Worm (Caenorhabditis elegans) whole organism, young adult: Measurements from ENCODE around the gene Y73F8A.13.

Experiments
- B0019.2 ChIP-seq: fragments of 200-800 bp; sonication (Bioruptor generic); conservative IDR thresholded peaks from 2 replicates; pipeline ENCODE4 v1.3.6; 2022; ENCODE audit warnings: missing genetic modification reagents, missing genetic modification characterization, missing compliant biosample characterization
- D2030.7 ChIP-seq: fragments of 200-800 bp; sonication (Bioruptor generic); IDR thresholded peaks from 2 replicates; pipeline ENCODE4 v1.3.6; 2022; ENCODE audit warnings: missing genetic modification reagents, missing genetic modification characterization, missing compliant biosample characterization
- F37B4.10 ChIP-seq: fragments of 200-800 bp; sonication (Bioruptor generic); IDR thresholded peaks from 2 replicates; pipeline ENCODE4 v1.3.6; 2022; ENCODE audit warnings: missing genetic modification characterization, missing compliant biosample characterization
- F39B2.1 ChIP-seq: fragments of 200-800 bp; sonication (Bioruptor generic); IDR thresholded peaks from 2 replicates; pipeline ENCODE4 v1.3.6; 2022; ENCODE audit warnings: missing genetic modification reagents, missing genetic modification characterization, missing compliant biosample characterization
- F52B5.7 ChIP-seq: sonication (generic microtip); optimal IDR thresholded peaks from 2 replicates; lab custom pipeline; 2016; ENCODE audit warnings: mild to moderate bottlenecking, missing genetic modification characterization, missing compliant biosample characterization
- F57A8.1 ChIP-seq: fragments of 200-800 bp; sonication (Bioruptor generic); optimal IDR thresholded peaks from 2 replicates; lab custom pipeline; 2018; ENCODE audit warnings: mild to moderate bottlenecking, missing genetic modification characterization, moderate library complexity, missing compliant biosample characterization
- K11D2.4 ChIP-seq: fragments of 200-800 bp; sonication (Bioruptor generic); IDR thresholded peaks from 2 replicates; pipeline ENCODE4 v1.3.6; 2022; ENCODE audit warnings: missing genetic modification reagents, missing genetic modification characterization, missing compliant biosample characterization
- T26A5.8 ChIP-seq: sonication (generic microtip); optimal IDR thresholded peaks from 2 replicates; lab custom pipeline; 2016; ENCODE audit warnings: missing genetic modification characterization, missing compliant biosample characterization
- Y53F4B.3 ChIP-seq: fragments of 200-800 bp; sonication (Bioruptor generic); IDR thresholded peaks from 2 replicates; pipeline ENCODE4 v1.3.6; 2022; ENCODE audit warnings: missing genetic modification reagents, missing genetic modification characterization, missing compliant biosample characterization
- Y67H2A.10 ChIP-seq: fragments of 200-800 bp; sonication (Bioruptor generic); conservative IDR thresholded peaks from 2 replicates; pipeline ENCODE4 v1.3.6; 2022; ENCODE audit warnings: missing genetic modification reagents, missing genetic modification characterization, missing compliant biosample characterization
- Y79H2A.3 ChIP-seq: fragments of 200-800 bp; sonication (Bioruptor generic); conservative IDR thresholded peaks from 2 replicates; pipeline ENCODE4 v1.3.6; 2022; ENCODE audit warnings: missing genetic modification reagents, missing genetic modification characterization, missing compliant biosample characterization
- atf-7 ChIP-seq: sonication (generic microtip); optimal IDR thresholded peaks from 2 replicates; lab custom pipeline; 2017; ENCODE audit warnings: mild to moderate bottlenecking, missing genetic modification characterization, missing compliant biosample characterization
- attf-5 ChIP-seq: fragments of 200-800 bp; sonication (Bioruptor generic); optimal IDR thresholded peaks from 2 replicates; lab custom pipeline; 2018; ENCODE audit warnings: mild to moderate bottlenecking, missing genetic modification characterization, missing compliant biosample characterization
- attf-6 ChIP-seq: fragments of 200-800 bp; sonication (Bioruptor generic); IDR thresholded peaks from 2 replicates; pipeline ENCODE4 v1.3.6; 2022; ENCODE audit warnings: missing genetic modification reagents, missing genetic modification characterization, missing compliant biosample characterization
- bed-1 ChIP-seq: fragments of 200-800 bp; sonication (Bioruptor generic); IDR thresholded peaks from 2 replicates; pipeline ENCODE4 v1.3.6; 2022; ENCODE audit warnings: missing genetic modification reagents, missing genetic modification characterization, missing compliant biosample characterization
- ccch-3 ChIP-seq: fragments of 200-800 bp; sonication (Bioruptor generic); optimal IDR thresholded peaks from 2 replicates; lab custom pipeline; 2018; ENCODE audit warnings: mild to moderate bottlenecking, missing genetic modification characterization, missing compliant biosample characterization
- ceh-40 ChIP-seq: fragments of 200-800 bp; sonication (Bioruptor generic); IDR thresholded peaks from 2 replicates; pipeline ENCODE4 v1.3.6; 2022; ENCODE audit warnings: missing genetic modification characterization, missing compliant biosample characterization
- ceh-58 ChIP-seq: fragments of 200-800 bp; sonication (Bioruptor generic); IDR thresholded peaks from 2 replicates; pipeline ENCODE4 v1.3.6; 2022; ENCODE audit warnings: missing genetic modification characterization, missing compliant biosample characterization
- die-1 ChIP-seq: sonication (generic microtip); optimal IDR thresholded peaks from 2 replicates; lab custom pipeline; 2016; ENCODE audit warnings: missing genotype, mild to moderate bottlenecking, missing genetic modification characterization, missing compliant biosample characterization
- efl-1 ChIP-seq: fragments of 150-350 bp; optimal IDR thresholded peaks from 2 replicates; lab custom pipeline; 2014; ENCODE audit warnings: missing biosample characterization, missing genetic modification reagents, missing genetic modification characterization
- egl-44 ChIP-seq: fragments of 200-800 bp; sonication (Bioruptor generic); IDR thresholded peaks from 2 replicates; pipeline ENCODE4 v1.3.6; 2022; ENCODE audit warnings: missing genetic modification reagents, missing genetic modification characterization, missing compliant biosample characterization
- ets-4 ChIP-seq: fragments of 200-800 bp; sonication (Bioruptor generic); optimal IDR thresholded peaks from 2 replicates; lab custom pipeline; 2018; ENCODE audit warnings: mild to moderate bottlenecking, missing genetic modification characterization, missing compliant biosample characterization
- hmg-1.2 ChIP-seq: fragments of 200-800 bp; sonication (Bioruptor generic); IDR thresholded peaks from 2 replicates; pipeline ENCODE4 v1.3.6; 2022; ENCODE audit warnings: missing genetic modification reagents, missing genetic modification characterization, missing compliant biosample characterization
- lag-1 ChIP-seq: fragments of 200-800 bp; sonication (Bioruptor generic); IDR thresholded peaks from 2 replicates; pipeline ENCODE4 v1.3.6; 2022; ENCODE audit warnings: missing genetic modification reagents, missing genetic modification characterization, missing compliant biosample characterization
- lin-26 ChIP-seq: fragments of 200-800 bp; sonication (Bioruptor generic); IDR thresholded peaks from 2 replicates; pipeline ENCODE4 v1.3.6; 2022; ENCODE audit warnings: missing genetic modification reagents, missing genetic modification characterization, missing compliant biosample characterization
- lin-35 ChIP-seq, 3 experiments: fragments of 150-350 bp in 2 of 3; sonication (generic microtip) in 1 of 3; optimal IDR thresholded peaks; 2 replicates each; lab custom pipeline; 2014 to 2018; ENCODE audit warnings: missing biosample characterization in 3 of 3, missing genetic modification characterization in 3 of 3, missing genetic modification reagents in 3 of 3
- lin-54 ChIP-seq: fragments of 200-800 bp; sonication (Bioruptor generic); optimal IDR thresholded peaks from 2 replicates; lab custom pipeline; 2018; ENCODE audit warnings: mild to moderate bottlenecking, missing genetic modification characterization, missing compliant biosample characterization
- lir-1 ChIP-seq: fragments of 200-800 bp; sonication (Bioruptor generic); conservative IDR thresholded peaks from 2 replicates; pipeline ENCODE4 v1.3.6; 2022; ENCODE audit warnings: missing genetic modification reagents, missing genetic modification characterization, missing compliant biosample characterization
- lsy-27 ChIP-seq: sonication (generic microtip); optimal IDR thresholded peaks from 2 replicates; lab custom pipeline; 2017; ENCODE audit warnings: missing genetic modification characterization, mild to moderate bottlenecking, missing compliant biosample characterization, antibody characterized with exemption, missing genotype, borderline replicate concordance; ENCODE audit not compliant: insufficient read depth
- mcd-1 ChIP-seq: fragments of 200-800 bp; sonication (Bioruptor generic); IDR thresholded peaks from 2 replicates; pipeline ENCODE4 v1.3.6; 2022; ENCODE audit warnings: missing genetic modification reagents, missing genetic modification characterization, missing compliant biosample characterization
- nfyb-1 ChIP-seq: fragments of 200-800 bp; sonication (Bioruptor generic); IDR thresholded peaks from 2 replicates; pipeline ENCODE4 v1.3.6; 2022; ENCODE audit warnings: missing genetic modification reagents, missing genetic modification characterization, missing compliant biosample characterization
- sea-2 ChIP-seq: fragments of 200-800 bp; sonication (Bioruptor generic); IDR thresholded peaks from 2 replicates; pipeline ENCODE4 v1.3.6; 2022; ENCODE audit warnings: missing genetic modification characterization, missing compliant biosample characterization
- snpc-3.4 ChIP-seq: sonication (generic microtip); optimal IDR thresholded peaks from 2 replicates; lab custom pipeline; 2017; ENCODE audit warnings: missing genetic modification characterization, mild to moderate bottlenecking, missing compliant biosample characterization, antibody characterized with exemption, moderate library complexity, missing genotype, missing genetic modification reagents
- snpc-4 ChIP-seq, 5 experiments: fragments of 150-350 bp in 1 of 5; sonication (generic microtip) in 4 of 5; optimal IDR thresholded peaks; 2 replicates each; lab custom pipeline; 2014 to 2018; ENCODE audit warnings: missing genetic modification characterization in 5 of 5, missing biosample characterization in 3 of 5, antibody characterized with exemption in 2 of 5, mild to moderate bottlenecking in 2 of 5, missing compliant biosample characterization in 2 of 5, missing genotype in 2 of 5, moderate library complexity in 2 of 5, missing genetic modification reagents in 1 of 5
- tbx-9 ChIP-seq: sonication (generic microtip); optimal IDR thresholded peaks from 2 replicates; lab custom pipeline; 2016; ENCODE audit warnings: borderline replicate concordance, missing genetic modification characterization, inconsistent platforms, missing compliant biosample characterization
- unc-62 ChIP-seq: fragments of 150-350 bp; optimal IDR thresholded peaks from 2 replicates; lab custom pipeline; 2014; ENCODE audit warnings: missing biosample characterization, missing genetic modification reagents, missing genetic modification characterization
- ztf-22 ChIP-seq: fragments of 200-800 bp; sonication (Bioruptor generic); optimal IDR thresholded peaks from 2 replicates; lab custom pipeline; 2018; ENCODE audit warnings: mild to moderate bottlenecking, missing genetic modification characterization, moderate library complexity, missing compliant biosample characterization
- ztf-3 ChIP-seq: fragments of 200-800 bp; sonication (Bioruptor generic); optimal IDR thresholded peaks from 2 replicates; lab custom pipeline; 2018; ENCODE audit warnings: mild to moderate bottlenecking, missing genetic modification characterization, missing compliant biosample characterization
- ztf-6 ChIP-seq: fragments of 200-800 bp; sonication (Bioruptor generic); IDR thresholded peaks from 2 replicates; pipeline ENCODE4 v1.3.6; 2022; ENCODE audit warnings: missing genetic modification reagents, missing genetic modification characterization, missing compliant biosample characterization

Gene Y73F8A.13

ce11 chrIV:15312008-15312407 lies at the start of gene Y73F8A.13:
Gene Y73F8A.13, plus strand, starts transcription at chrIV:15312247.
- TF ChIP-seq Y67H2A.10, result no peak
- TF ChIP-seq attf-5, result no peak
- TF ChIP-seq ztf-3, result no peak
- TF ChIP-seq F57A8.1 (GFP tag; lab: Kevin White, UChicago), result no peak
- peak; percentile 66; the same call in 1 of the 2 replicates for TF ChIP-seq hmg-1.2 (GFP tag; lab: Robert Waterston, UW)
- no peak for TF ChIP-seq sea-2 (GFP tag; lab: Robert Waterston, UW)
- no peak for TF ChIP-seq D2030.7 (GFP tag; lab: Robert Waterston, UW)
- TF ChIP-seq snpc-4 (GFP tag; optimal IDR thresholded peaks at IDR 0.05; lab: Kevin White, UChicago), result no peak
- peak in 2 of 4 experiments; percentile 45 to 60 for TF ChIP-seq snpc-4 (tag; optimal IDR thresholded peaks at IDR 0.05; lab: Kevin White, UChicago)
- TF ChIP-seq Y53F4B.3 (GFP tag; lab: Robert Waterston, UW), result no peak
- TF ChIP-seq snpc-3.4 (tag; lab: Kevin White, UChicago), result no peak
- TF ChIP-seq atf-7 (tag; lab: Kevin White, UChicago), result no peak
- TF ChIP-seq attf-6, result 0 out of 2 replicates have a peak, but pooled peaks have one; percentile 45

- TF ChIP-seq ztf-22 (GFP tag; lab: Kevin White, UChicago), result no peak
- no peak for TF ChIP-seq lin-26
- no peak for TF ChIP-seq ets-4 (GFP tag; lab: Kevin White, UChicago)
- no peak for TF ChIP-seq ceh-58 (GFP tag; lab: Robert Waterston, UW)
- no peak for TF ChIP-seq egl-44 (GFP tag; lab: Robert Waterston, UW)
- TF ChIP-seq die-1 (tag; lab: Kevin White, UChicago), result no peak
- TF ChIP-seq tbx-9, result no peak
- TF ChIP-seq lin-54 (GFP tag; lab: Kevin White, UChicago), result no peak
Observed at ce11 chrIV:15274063-15274462, 38.0 kb upstream of the Y73F8A.13 start.

- peak; percentile 74 for TF ChIP-seq attf-6
- no peak for TF ChIP-seq K11D2.4 (GFP tag; lab: Robert Waterston, UW)
- no peak for TF ChIP-seq nfyb-1 (GFP tag; lab: Robert Waterston, UW)
- TF ChIP-seq snpc-4 (GFP tag; optimal IDR thresholded peaks at IDR 0.05; lab: Kevin White, UChicago), result no peak
- TF ChIP-seq snpc-4 (tag; optimal IDR thresholded peaks at IDR 0.05; lab: Kevin White, UChicago), result peak in 1 of 4 experiments; percentile 30
Observed at ce11 chrIV:15275363-15275854, 36.6 kb upstream of the Y73F8A.13 start, which contains the start of gene ccg-1. Gene ccg-1, minus strand, starts transcription at chrIV:15275804.

ce11 chrIV:15280219-15280618 lies 31.8 kb upstream of the Y73F8A.13 start:
- TF ChIP-seq F52B5.7 (no peak), ets-4 (GFP tag; lab: Kevin White, UChicago) (no peak), F39B2.1 (GFP tag; lab: Robert Waterston, UW) (no peak), ccch-3 (GFP tag; lab: Kevin White, UChicago) (no peak), lag-1 (GFP tag; lab: Robert Waterston, UW) (no peak), lin-35 (GFP tag; optimal IDR thresholded peaks at IDR 0.05; lab: Kevin White, UChicago) (no peak)
- TF ChIP-seq, all 124 proteins: peak for 0

- TF ChIP-seq F37B4.10 (GFP tag; lab: Robert Waterston, UW) (no peak), lir-1 (GFP tag; lab: Robert Waterston, UW) (no peak), B0019.2 (GFP tag; lab: Robert Waterston, UW) (no peak), mcd-1 (GFP tag; lab: Robert Waterston, UW) (no peak), T26A5.8 (tag; lab: Kevin White, UChicago) (no peak), ztf-6 (GFP tag; lab: Robert Waterston, UW) (no peak), bed-1 (GFP tag; lab: Robert Waterston, UW) (no peak), Y79H2A.3 (GFP tag; lab: Robert Waterston, UW) (no peak), lin-26 (no peak), attf-6 (peak; percentile 75), unc-62 (GFP tag; lab: Kevin White, UChicago) (no peak), lsy-27 (no peak), ceh-40 (no peak), snpc-4 (GFP tag; optimal IDR thresholded peaks at IDR 0.05; lab: Kevin White, UChicago) (peak; percentile 53), snpc-4 (tag; optimal IDR thresholded peaks at IDR 0.05; lab: Kevin White, UChicago) (peak in 3 of 4 experiments; percentile 56 to 77 (median 65)), efl-1 (GFP tag; lab: Kevin White, UChicago) (no peak)
Observed at ce11 chrIV:15283617-15284016, 28.4 kb upstream of the Y73F8A.13 start.
